Worm (Caenorhabditis elegans): ENCODE results near the gene clec-182.

Gene clec-182

DNA sequence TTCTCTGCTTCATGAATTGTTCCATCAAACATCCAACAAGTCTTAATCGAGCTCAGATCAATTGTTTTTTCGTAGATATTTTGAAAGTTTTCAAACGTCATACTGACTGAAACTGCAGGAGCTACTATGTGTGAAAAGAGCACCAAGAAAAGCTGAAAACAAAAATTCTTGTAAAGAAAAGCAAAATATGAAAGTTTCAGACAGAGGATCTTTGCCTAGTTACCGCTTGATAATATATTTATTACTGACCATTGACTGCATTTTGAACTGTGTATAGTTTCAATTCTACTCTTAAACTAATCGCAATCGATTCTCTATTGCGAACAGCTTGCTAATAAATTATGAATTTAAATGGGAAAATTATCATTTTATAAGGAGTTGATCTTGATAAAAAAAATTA is at the start of gene clec-182:
clec-182 (minus strand) TSS at position 101 of the 400 bp plus-strand sequence.
- TF ChIP-seq med-1 (GFP tag; optimal IDR thresholded peaks at IDR 0.05; ENCODE audit: insufficient read depth) (no peak), ref-1 (GFP tag; conservative IDR thresholded peaks at IDR 0.05) (no peak), cog-1 (tag; optimal IDR thresholded peaks at IDR 0.05) (no peak), flt-1 (GFP tag; IDR thresholded peaks at IDR 0.05) (no peak), klf-2 (GFP tag; conservative IDR thresholded peaks at IDR 0.05) (no peak), tab-1 (GFP tag; IDR thresholded peaks at IDR 0.05) (no peak), ztf-23 (GFP tag; IDR thresholded peaks at IDR 0.05) (no peak), ztf-29 (GFP tag; IDR thresholded peaks at IDR 0.05) (no peak), T22C8.4 (GFP tag; IDR thresholded peaks at IDR 0.05) (no peak)

DNA sequence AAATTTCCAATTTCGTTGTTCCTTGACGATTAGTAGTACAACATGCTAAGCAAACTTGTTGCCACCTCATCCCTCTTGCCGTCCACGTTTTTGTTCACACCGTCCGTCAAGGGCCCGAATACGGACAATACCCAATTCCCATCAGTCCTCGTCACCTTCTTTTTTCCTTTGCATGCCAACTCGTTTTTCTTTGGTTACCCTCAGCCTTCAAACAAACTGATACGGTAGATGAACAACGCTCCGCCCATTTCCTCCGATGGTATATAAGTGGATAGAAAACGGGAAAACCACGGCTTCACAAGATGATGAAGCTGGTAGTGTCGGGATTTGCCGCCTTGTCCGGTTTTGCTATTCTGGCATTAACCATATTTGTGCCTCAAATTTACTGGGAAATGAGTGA is 49.8 kb upstream of the clec-182 start, which contains the start of gene col-118:
col-118 (plus strand) TSS at position 301 of the 400 bp plus-strand sequence.
- TF ChIP-seq ref-1 (GFP tag; conservative IDR thresholded peaks at IDR 0.05) = no peak
- no peak for TF ChIP-seq med-1 (GFP tag; optimal IDR thresholded peaks at IDR 0.05; ENCODE audit: insufficient read depth)
- no peak for TF ChIP-seq klf-2 (GFP tag; conservative IDR thresholded peaks at IDR 0.05)
- TF ChIP-seq T22C8.4 (GFP tag; IDR thresholded peaks at IDR 0.05) = no peak
- TF ChIP-seq ztf-23 (GFP tag; IDR thresholded peaks at IDR 0.05) = no peak
- TF ChIP-seq tab-1 (GFP tag; IDR thresholded peaks at IDR 0.05) = no peak
- no peak for TF ChIP-seq cog-1 (tag; optimal IDR thresholded peaks at IDR 0.05)
- TF ChIP-seq flt-1 (GFP tag; IDR thresholded peaks at IDR 0.05) = no peak
- no peak for TF ChIP-seq ztf-29 (GFP tag; IDR thresholded peaks at IDR 0.05)

DNA sequence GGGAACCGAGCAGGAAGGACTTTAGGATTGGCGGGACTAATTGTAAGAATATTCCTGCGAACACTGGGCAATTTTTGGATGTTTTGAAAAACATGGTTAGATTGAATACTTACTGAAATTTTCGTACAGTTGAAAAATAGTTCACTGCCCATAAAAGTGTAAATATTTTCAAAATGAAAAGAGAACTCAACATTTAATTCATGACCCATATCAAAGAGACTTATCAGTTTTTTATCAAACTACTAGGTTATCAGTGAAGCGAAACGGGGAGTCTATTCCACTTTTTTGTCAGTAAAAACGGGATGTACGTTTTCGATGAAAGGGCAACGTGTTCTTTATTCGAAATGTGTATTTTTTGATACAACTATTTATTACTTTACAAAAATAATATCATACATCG is 47.8 kb upstream of the clec-182 start:
- TF ChIP-seq klf-2 (GFP tag; conservative IDR thresholded peaks at IDR 0.05) = no peak
- TF ChIP-seq med-1 (GFP tag; optimal IDR thresholded peaks at IDR 0.05; ENCODE audit: insufficient read depth) = no peak
- no peak for TF ChIP-seq ztf-29 (GFP tag; IDR thresholded peaks at IDR 0.05)
- TF ChIP-seq T22C8.4 (GFP tag; IDR thresholded peaks at IDR 0.05) = no peak
- no peak for TF ChIP-seq tab-1 (GFP tag; IDR thresholded peaks at IDR 0.05)
- no peak for TF ChIP-seq ref-1 (GFP tag; conservative IDR thresholded peaks at IDR 0.05)
- TF ChIP-seq ztf-23 (GFP tag; IDR thresholded peaks at IDR 0.05) = no peak
- no peak for TF ChIP-seq cog-1 (tag; optimal IDR thresholded peaks at IDR 0.05)

DNA sequence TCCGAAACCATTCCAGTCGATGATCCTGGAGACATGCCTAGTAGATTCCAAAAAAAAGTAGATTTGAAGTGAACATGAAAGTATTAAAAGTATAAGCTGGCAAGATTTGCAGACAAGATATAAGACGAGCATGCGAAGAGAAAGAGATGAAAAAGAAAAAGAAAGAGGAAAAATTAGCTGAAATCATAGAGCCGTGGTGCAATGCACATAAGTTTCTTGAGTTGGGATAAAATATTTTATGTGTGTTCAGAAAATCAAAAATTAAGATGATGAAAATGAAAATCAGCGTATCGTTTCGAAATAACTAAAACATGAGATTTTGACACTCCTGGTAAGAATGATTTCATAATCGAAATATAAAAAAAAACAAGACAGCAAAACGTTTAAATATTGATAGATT is 46.3 kb upstream of the clec-182 start, which contains the start of gene T11B7.2:
T11B7.2 (minus strand) TSS at position 101 of the 400 bp plus-strand sequence.
- no peak for TF ChIP-seq ztf-29 (GFP tag; IDR thresholded peaks at IDR 0.05)
- no peak for TF ChIP-seq cog-1 (tag; optimal IDR thresholded peaks at IDR 0.05)
- TF ChIP-seq ztf-23 (GFP tag; IDR thresholded peaks at IDR 0.05) = no peak
- no peak for TF ChIP-seq ref-1 (GFP tag; conservative IDR thresholded peaks at IDR 0.05)
- TF ChIP-seq tab-1 (GFP tag; IDR thresholded peaks at IDR 0.05) = no peak
- no peak for TF ChIP-seq flt-1 (GFP tag; IDR thresholded peaks at IDR 0.05)
- TF ChIP-seq klf-2 (GFP tag; conservative IDR thresholded peaks at IDR 0.05) = no peak
- no peak for TF ChIP-seq med-1 (GFP tag; optimal IDR thresholded peaks at IDR 0.05; ENCODE audit: insufficient read depth)
- no peak for TF ChIP-seq T22C8.4 (GFP tag; IDR thresholded peaks at IDR 0.05)

DNA sequence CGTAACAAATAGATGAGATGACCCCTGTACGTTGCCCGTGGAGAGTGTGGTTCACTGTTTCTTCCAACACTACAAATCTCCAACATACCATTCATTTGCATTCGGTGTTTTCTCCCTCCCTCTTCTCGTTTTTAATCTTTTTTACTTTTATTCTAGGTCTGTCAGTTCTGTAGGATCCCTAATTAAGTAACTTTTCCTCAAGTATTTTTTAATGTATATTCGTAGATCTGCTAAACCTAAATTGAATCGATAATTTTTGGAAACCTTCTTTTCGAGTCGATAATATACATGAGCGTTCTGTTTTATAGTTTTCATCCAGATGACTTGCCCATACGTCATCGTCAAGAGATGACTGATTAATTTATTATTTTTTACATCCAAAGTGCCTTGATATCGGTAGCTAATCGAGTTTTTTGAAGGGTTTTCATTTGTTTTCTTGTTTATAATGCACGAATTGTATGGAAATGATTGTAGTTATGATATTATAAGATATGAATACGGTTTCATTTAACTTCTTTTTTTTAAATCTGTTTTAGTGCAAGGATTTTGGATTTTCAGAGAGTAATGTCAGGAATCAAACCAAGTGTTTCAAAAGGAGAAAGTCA is 42.1 kb upstream of the clec-182 start, which contains the start of the genes T28C6.11 and T11B7.1:
T28C6.11 (minus strand) TSS at position 101 of the 605 bp plus-strand sequence.
T11B7.1 (plus strand) TSS at position 555 of the 605 bp plus-strand sequence.
- TF ChIP-seq tab-1 (GFP tag; IDR thresholded peaks at IDR 0.05) = no peak
- TF ChIP-seq flt-1 (GFP tag; IDR thresholded peaks at IDR 0.05) = no peak
- TF ChIP-seq med-1 (GFP tag; optimal IDR thresholded peaks at IDR 0.05; ENCODE audit: insufficient read depth) = no peak
- TF ChIP-seq ztf-29 (GFP tag; IDR thresholded peaks at IDR 0.05) = no peak
- TF ChIP-seq cog-1 (tag; optimal IDR thresholded peaks at IDR 0.05) = no peak
- TF ChIP-seq T22C8.4 (GFP tag; IDR thresholded peaks at IDR 0.05) = no peak
- no peak for TF ChIP-seq ref-1 (GFP tag; conservative IDR thresholded peaks at IDR 0.05)
- no peak for TF ChIP-seq ztf-23 (GFP tag; IDR thresholded peaks at IDR 0.05)
- no peak for TF ChIP-seq klf-2 (GFP tag; conservative IDR thresholded peaks at IDR 0.05)

DNA sequence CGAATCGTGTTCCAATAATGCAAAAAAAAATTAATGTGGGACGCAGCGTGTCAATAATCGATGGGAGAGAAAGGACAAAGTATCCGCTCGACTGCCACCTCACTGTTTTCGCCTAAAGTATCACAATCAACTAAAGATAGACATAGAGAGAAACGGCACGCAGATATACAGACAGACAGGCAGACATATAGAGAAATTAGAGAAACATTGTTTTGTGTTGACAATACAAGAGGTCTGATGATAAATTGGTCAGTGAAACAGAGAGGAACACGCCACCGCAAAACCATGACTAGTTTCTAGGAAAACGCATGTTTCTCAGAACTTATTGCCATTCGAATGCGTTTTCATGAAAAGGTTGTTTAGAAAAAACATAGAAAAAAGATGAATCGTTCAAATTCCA is 32.4 kb upstream of the clec-182 start, which contains the start of gene T28C6.8:
T28C6.8 (minus strand) TSS at position 137 of the 400 bp plus-strand sequence.
- TF ChIP-seq ref-1 (GFP tag; conservative IDR thresholded peaks at IDR 0.05) (no peak), cog-1 (tag; optimal IDR thresholded peaks at IDR 0.05) (no peak), flt-1 (GFP tag; IDR thresholded peaks at IDR 0.05) (no peak), ztf-29 (GFP tag; IDR thresholded peaks at IDR 0.05) (no peak), ztf-23 (GFP tag; IDR thresholded peaks at IDR 0.05) (no peak), tab-1 (GFP tag; IDR thresholded peaks at IDR 0.05) (no peak), T22C8.4 (GFP tag; IDR thresholded peaks at IDR 0.05) (no peak), med-1 (GFP tag; optimal IDR thresholded peaks at IDR 0.05; ENCODE audit: insufficient read depth) (no peak), klf-2 (GFP tag; conservative IDR thresholded peaks at IDR 0.05) (no peak)

DNA sequence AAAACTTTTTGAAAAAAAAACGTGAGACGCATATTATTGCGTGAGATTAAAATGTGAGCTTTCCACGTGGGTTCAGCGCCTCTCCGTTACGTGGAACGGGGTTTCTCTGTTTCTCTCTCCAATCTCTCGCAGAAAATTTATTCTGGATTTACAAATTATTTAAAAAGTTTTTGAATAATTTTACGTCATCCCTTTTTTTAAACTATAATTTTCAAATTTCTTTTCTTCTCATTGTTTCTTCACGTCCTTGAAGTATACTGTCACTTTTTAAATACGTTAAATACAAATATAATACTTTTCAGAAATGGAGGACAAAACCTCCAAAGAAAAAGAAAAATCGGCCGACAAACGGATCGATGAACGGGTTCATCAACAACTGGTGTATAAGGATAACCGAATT is 29.3 kb upstream of the clec-182 start, which contains the start of gene T28C6.7:
T28C6.7 (plus strand) TSS at position 301 of the 400 bp plus-strand sequence.
- TF ChIP-seq ztf-29 (GFP tag; IDR thresholded peaks at IDR 0.05) = no peak
- TF ChIP-seq ztf-23 (GFP tag; IDR thresholded peaks at IDR 0.05) = no peak
- no peak for TF ChIP-seq T22C8.4 (GFP tag; IDR thresholded peaks at IDR 0.05)
- TF ChIP-seq klf-2 (GFP tag; conservative IDR thresholded peaks at IDR 0.05) = no peak
- no peak for TF ChIP-seq tab-1 (GFP tag; IDR thresholded peaks at IDR 0.05)
- no peak for TF ChIP-seq flt-1 (GFP tag; IDR thresholded peaks at IDR 0.05)
- TF ChIP-seq med-1 (GFP tag; optimal IDR thresholded peaks at IDR 0.05; ENCODE audit: insufficient read depth) = no peak
- no peak for TF ChIP-seq ref-1 (GFP tag; conservative IDR thresholded peaks at IDR 0.05)

DNA sequence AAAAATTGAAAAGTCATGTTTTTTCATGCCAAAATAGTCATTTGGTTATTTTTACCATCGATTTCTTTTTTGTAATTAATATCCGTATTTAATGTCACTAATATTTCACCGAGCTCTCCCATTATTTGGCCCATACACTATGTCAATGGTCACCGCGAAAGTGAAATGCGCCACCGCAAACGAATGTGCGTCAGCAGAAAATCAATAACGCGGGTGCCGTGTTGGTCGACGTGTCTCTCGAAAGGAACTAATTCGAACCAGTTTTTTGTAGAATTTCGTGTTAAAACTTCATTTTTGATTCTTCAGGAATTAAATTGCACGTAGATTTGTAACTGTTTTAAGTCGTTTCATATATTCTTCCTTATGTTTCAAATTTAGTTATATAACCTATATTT is 28.4 kb upstream of the clec-182 start:
- TF ChIP-seq T22C8.4 (GFP tag; IDR thresholded peaks at IDR 0.05) = peak; percentile 80
- TF ChIP-seq ztf-23 (GFP tag; IDR thresholded peaks at IDR 0.05) = no peak
- no peak for TF ChIP-seq klf-2 (GFP tag; conservative IDR thresholded peaks at IDR 0.05)
- TF ChIP-seq ztf-29 (GFP tag; IDR thresholded peaks at IDR 0.05) = no peak

DNA sequence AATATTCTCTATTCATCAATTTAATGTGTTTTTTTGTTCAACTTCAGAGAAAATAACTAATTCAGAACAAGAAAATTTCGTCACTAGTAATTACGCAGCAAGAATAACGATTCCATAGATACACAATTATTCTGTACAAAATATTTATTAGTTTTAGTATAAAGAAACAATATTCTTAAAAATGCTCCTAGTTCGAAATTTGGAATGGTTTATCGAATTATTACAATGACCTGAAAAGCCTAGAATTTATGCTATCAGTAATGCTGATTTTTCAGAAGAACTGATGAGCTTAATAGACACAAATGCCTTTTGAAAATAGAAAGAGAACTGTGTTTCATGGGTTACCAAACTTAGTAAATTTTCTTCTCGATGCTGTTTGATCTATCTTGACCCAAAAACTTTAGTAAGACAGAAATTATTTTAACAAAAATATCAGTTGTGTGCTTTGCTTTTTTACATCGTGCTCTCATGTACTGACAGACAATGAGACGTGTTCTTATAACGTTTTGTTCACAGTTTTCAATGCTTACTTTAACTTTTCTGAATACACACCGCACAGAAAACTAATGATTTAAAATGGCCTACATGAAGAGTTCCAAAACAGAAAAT is 27.9 kb upstream of the clec-182 start:
- no peak for TF ChIP-seq klf-2 (GFP tag; conservative IDR thresholded peaks at IDR 0.05)
- TF ChIP-seq ztf-29 (GFP tag; IDR thresholded peaks at IDR 0.05) = no peak
- no peak for TF ChIP-seq cog-1 (tag; optimal IDR thresholded peaks at IDR 0.05)
- no peak for TF ChIP-seq med-1 (GFP tag; optimal IDR thresholded peaks at IDR 0.05; ENCODE audit: insufficient read depth)
- no peak for TF ChIP-seq T22C8.4 (GFP tag; IDR thresholded peaks at IDR 0.05)
- TF ChIP-seq ref-1 (GFP tag; conservative IDR thresholded peaks at IDR 0.05) = no peak
- no peak for TF ChIP-seq ztf-23 (GFP tag; IDR thresholded peaks at IDR 0.05)
- no peak for TF ChIP-seq tab-1 (GFP tag; IDR thresholded peaks at IDR 0.05)
